Worm (Caenorhabditis elegans) whole organism, L4 larva: ENCODE results near the gene Y11D7A.8.
A peak's percentile ranks its signal among the peaks of the same experiment; 100 is the strongest.

ENCODE experiments used
- D1046.2 ChIP-seq: fragments of 200-800 bp; sonication (Bioruptor generic); IDR thresholded peaks from 2 replicates; pipeline ENCODE4 v1.3.6; 2022; ENCODE audit warnings: missing genetic modification characterization, missing compliant biosample characterization
- R02D3.7 ChIP-seq: fragments of 150-350 bp; sonication (generic microtip); optimal IDR thresholded peaks from 3 replicates; lab custom pipeline; 2014; ENCODE audit warnings: missing biosample characterization, missing genetic modification characterization
- T26A8.4 ChIP-seq: fragments of 200-800 bp; sonication (Bioruptor generic); IDR thresholded peaks from 2 replicates; pipeline ENCODE4 v1.3.6; 2022; ENCODE audit warnings: missing genetic modification characterization, missing compliant biosample characterization
- Y105C5A.15 ChIP-seq: fragments of 200-800 bp; sonication (Bioruptor generic); IDR thresholded peaks from 2 replicates; pipeline ENCODE4 v1.3.6; 2022; ENCODE audit warnings: missing genetic modification characterization, missing compliant biosample characterization
- ZK337.2 ChIP-seq: fragments of 200-800 bp; sonication (Bioruptor generic); IDR thresholded peaks from 2 replicates; pipeline ENCODE4 v1.3.6; 2022; ENCODE audit warnings: missing genetic modification reagents, missing genetic modification characterization, missing compliant biosample characterization
- aha-1 ChIP-seq: fragments of 150-350 bp; peaks from one replicate; lab custom pipeline; 2014; ENCODE audit warnings: missing biosample characterization, missing genetic modification characterization
- ama-1 ChIP-seq: fragments of 150-350 bp; optimal IDR thresholded peaks from 2 replicates; lab custom pipeline; 2014; ENCODE audit warnings: inconsistent platforms, mixed read lengths
- ceh-28 ChIP-seq: fragments of 150-350 bp; optimal IDR thresholded peaks from 2 replicates; lab custom pipeline; 2014; ENCODE audit warnings: missing biosample characterization, missing genetic modification reagents, missing genetic modification characterization
- ceh-44 ChIP-seq: fragments of 200-800 bp; sonication (Bioruptor generic); IDR thresholded peaks from 2 replicates; pipeline ENCODE4 v1.3.6; 2022; ENCODE audit warnings: missing genetic modification reagents, missing genetic modification characterization, missing compliant biosample characterization
- ceh-62 ChIP-seq: sonication (generic microtip); optimal IDR thresholded peaks from 2 replicates; lab custom pipeline; 2017; ENCODE audit warnings: missing biosample characterization, missing genetic modification characterization
- ceh-82 ChIP-seq: sonication (generic microtip); optimal IDR thresholded peaks from 2 replicates; lab custom pipeline; 2017; ENCODE audit warnings: missing biosample characterization, missing genetic modification characterization
- daf-16 ChIP-seq, 3 experiments: sonication (generic microtip); optimal IDR thresholded peaks; 2 replicates each; lab custom pipeline; 2016 to 2017; ENCODE audit warnings: missing genetic modification characterization in 3 of 3, missing genetic modification reagents in 3 of 3, mild to moderate bottlenecking in 2 of 3, missing compliant biosample characterization in 2 of 3, missing biosample characterization in 1 of 3, moderate library complexity in 1 of 3
- dmd-9 ChIP-seq: fragments of 200-800 bp; sonication (Bioruptor generic); IDR thresholded peaks from 2 replicates; pipeline ENCODE4 v1.3.6; 2022; ENCODE audit warnings: missing genetic modification reagents, missing genetic modification characterization, missing compliant biosample characterization
- duxl-1 ChIP-seq: sonication (generic microtip); optimal IDR thresholded peaks from 2 replicates; lab custom pipeline; 2016; ENCODE audit warnings: mild to moderate bottlenecking, missing genetic modification characterization, moderate library complexity, missing compliant biosample characterization; ENCODE audit not compliant: poor library complexity
- dve-1 ChIP-seq: sonication (generic microtip); optimal IDR thresholded peaks from 2 replicates; lab custom pipeline; 2017; ENCODE audit warnings: antibody characterized with exemption, mild to moderate bottlenecking, missing genetic modification characterization, missing compliant biosample characterization; ENCODE audit not compliant: insufficient read depth
- egl-27 ChIP-seq: sonication (generic microtip); optimal IDR thresholded peaks from 3 replicates; lab custom pipeline; 2017; ENCODE audit warnings: missing biosample characterization, missing genetic modification reagents, missing genetic modification characterization
- egl-43 ChIP-seq: fragments of 200-800 bp; sonication (Bioruptor generic); IDR thresholded peaks from 2 replicates; pipeline ENCODE4 v1.3.6; 2022; ENCODE audit warnings: missing genetic modification reagents, missing genetic modification characterization, missing compliant biosample characterization
- hif-1 ChIP-seq, 2 experiments: sonication (generic microtip); optimal IDR thresholded peaks; 2 replicates each; lab custom pipeline; 2016 to 2017; ENCODE audit warnings: missing compliant biosample characterization in 2 of 2, missing genetic modification characterization in 2 of 2, missing genetic modification reagents in 2 of 2, missing genotype in 2 of 2, mild to moderate bottlenecking in 1 of 2
- hlh-30 ChIP-seq: sonication (generic microtip); optimal IDR thresholded peaks from 2 replicates; lab custom pipeline; 2017; ENCODE audit warnings: antibody characterized with exemption, mild to moderate bottlenecking, missing genetic modification characterization, missing compliant biosample characterization; ENCODE audit not compliant: insufficient read depth
- hmg-1.1 ChIP-seq: fragments of 200-800 bp; sonication (Bioruptor generic); IDR thresholded peaks from 2 replicates; pipeline ENCODE4 v1.3.6; 2022; ENCODE audit warnings: missing genetic modification reagents, missing genetic modification characterization, missing compliant biosample characterization
- lim-7 ChIP-seq: fragments of 200-800 bp; sonication (Bioruptor generic); IDR thresholded peaks from 2 replicates; pipeline ENCODE4 v1.3.6; 2022; ENCODE audit warnings: missing genetic modification characterization, missing compliant biosample characterization
- lin-13 ChIP-seq: fragments of 150-350 bp; optimal IDR thresholded peaks from 2 replicates; lab custom pipeline; 2014; ENCODE audit warnings: missing biosample characterization, missing genetic modification reagents, missing genetic modification characterization
- lin-15B ChIP-seq: fragments of 150-350 bp; sonication (generic microtip); optimal IDR thresholded peaks from 3 replicates; lab custom pipeline; 2014; ENCODE audit warnings: missing biosample characterization, missing genetic modification characterization
- lin-29 ChIP-seq: fragments of 200-800 bp; sonication (Bioruptor generic); IDR thresholded peaks from 2 replicates; pipeline ENCODE4 v1.3.6; 2022; ENCODE audit warnings: missing genetic modification reagents, missing genetic modification characterization, missing compliant biosample characterization
- lir-3 ChIP-seq: sonication (generic microtip); optimal IDR thresholded peaks from 2 replicates; lab custom pipeline; 2016; ENCODE audit warnings: mild to moderate bottlenecking, missing genetic modification characterization, missing compliant biosample characterization
- madf-5 ChIP-seq, 2 experiments: fragments of 200-800 bp; sonication (Bioruptor generic); IDR thresholded peaks; 2 replicates each; pipeline ENCODE4 v1.3.6; 2022; ENCODE audit warnings: missing compliant biosample characterization in 2 of 2, missing genetic modification characterization in 2 of 2
- mdl-1 ChIP-seq, 2 experiments: fragments of 150-350 bp in 1 of 2; sonication (generic microtip) in 1 of 2; optimal IDR thresholded peaks; 2 replicates each; lab custom pipeline; 2014 to 2017; ENCODE audit warnings: missing biosample characterization in 2 of 2, missing genetic modification characterization in 2 of 2
- mdt-29 ChIP-seq: fragments of 200-800 bp; sonication (Bioruptor generic); IDR thresholded peaks from 2 replicates; pipeline ENCODE4 v1.3.6; 2022; ENCODE audit warnings: missing genetic modification reagents, missing genetic modification characterization, missing compliant biosample characterization
- nhr-10 ChIP-seq: fragments of 150-350 bp; optimal IDR thresholded peaks from 2 replicates; lab custom pipeline; 2014; ENCODE audit warnings: missing biosample characterization, missing genetic modification characterization
- nhr-76 ChIP-seq: fragments of 150-350 bp; optimal IDR thresholded peaks from 2 replicates; lab custom pipeline; 2014; ENCODE audit warnings: missing biosample characterization, missing genetic modification characterization
- nhr-77 ChIP-seq: fragments of 150-350 bp; optimal IDR thresholded peaks from 2 replicates; lab custom pipeline; 2014; ENCODE audit warnings: missing biosample characterization, missing genetic modification characterization
- sdz-12 ChIP-seq: fragments of 200-800 bp; sonication (Bioruptor generic); optimal IDR thresholded peaks from 2 replicates; lab custom pipeline; 2018; ENCODE audit warnings: mild to moderate bottlenecking, missing genetic modification characterization, missing compliant biosample characterization
- set-16 ChIP-seq: fragments of 200-800 bp; sonication (Bioruptor generic); IDR thresholded peaks from 2 replicates; pipeline ENCODE4 v1.3.6; 2022; ENCODE audit warnings: missing genetic modification reagents, missing genetic modification characterization, missing compliant biosample characterization
- snpc-4 ChIP-seq: fragments of 150-350 bp; optimal IDR thresholded peaks from 2 replicates; lab custom pipeline; 2014; ENCODE audit warnings: missing biosample characterization, missing genetic modification characterization
- spr-1 ChIP-seq: sonication (generic microtip); optimal IDR thresholded peaks from 2 replicates; lab custom pipeline; 2016; ENCODE audit warnings: mild to moderate bottlenecking, missing genetic modification characterization, missing compliant biosample characterization
- spr-3 ChIP-seq: fragments of 200-800 bp; sonication (Bioruptor generic); optimal IDR thresholded peaks from 2 replicates; lab custom pipeline; 2018; ENCODE audit warnings: mild to moderate bottlenecking, missing genetic modification characterization, missing compliant biosample characterization
- unc-62 ChIP-seq, 3 experiments: fragments of 150-350 bp in 1 of 3; sonication (generic microtip); optimal IDR thresholded peaks in 2 of 3; peaks in 1 of 3; 1 replicate in 1 of 3; 2 replicates in 2 of 3; lab custom pipeline; 2014 to 2017; ENCODE audit warnings: missing biosample characterization in 3 of 3, missing genetic modification characterization in 3 of 3, missing genetic modification reagents in 3 of 3, missing genotype in 1 of 3
- zfp-3 ChIP-seq: fragments of 200-800 bp; sonication (Bioruptor generic); conservative IDR thresholded peaks from 2 replicates; pipeline ENCODE4 v1.3.6; 2022; ENCODE audit warnings: missing genetic modification reagents, missing genetic modification characterization, missing compliant biosample characterization
- ztf-11 ChIP-seq: fragments of 150-350 bp; optimal IDR thresholded peaks from 2 replicates; lab custom pipeline; 2014; ENCODE audit warnings: missing biosample characterization, missing genetic modification characterization
- ztf-7 ChIP-seq: fragments of 150-350 bp; optimal IDR thresholded peaks from 2 replicates; lab custom pipeline; 2014; ENCODE audit warnings: missing biosample characterization, missing genetic modification characterization

Gene Y11D7A.8

ce11 chrIV:9262295-9262694 lies 11.1 kb downstream of the Y11D7A.8 start:
- TF ChIP-seq lin-29 (GFP tag; lab: Robert Waterston, UW) (no peak), unc-62 (GFP tag; optimal IDR thresholded peaks at IDR 0.05 in 1 of 2; lab: Kevin White, UChicago) (peak in 1 of 2 experiments; percentile 92), unc-62 (tag; optimal IDR thresholded peaks at IDR 0.05; lab: Kevin White, UChicago) (no peak), aha-1 (tag; lab: Kevin White, UChicago) (peak; percentile 1), duxl-1 (tag; lab: Kevin White, UChicago) (no peak)

DNA sequence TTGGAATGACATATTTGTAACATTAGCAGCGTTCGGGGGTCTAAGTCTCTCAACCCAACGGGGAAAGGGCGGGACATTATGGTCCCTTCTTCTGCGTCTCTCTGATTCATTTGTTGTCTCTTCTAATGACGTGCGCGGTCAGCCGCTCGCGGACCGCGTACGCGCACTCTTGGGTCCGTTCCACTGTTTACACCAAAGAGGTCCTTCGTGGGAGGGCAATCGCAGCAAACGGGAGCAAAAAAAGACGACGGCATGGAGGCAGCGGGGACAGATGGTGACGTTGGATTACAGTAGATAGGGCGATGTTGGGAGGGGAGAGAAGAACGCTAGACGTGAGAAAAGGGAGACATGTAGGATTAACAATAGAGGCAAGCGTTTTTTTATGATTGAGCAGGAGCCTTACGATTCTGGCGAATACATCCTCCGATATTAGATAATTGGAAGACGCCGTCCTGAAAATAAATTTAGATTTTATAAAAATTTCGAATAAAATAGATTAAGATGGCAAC lies 12.7 kb downstream of the Y11D7A.8 start, which contains the start of gene flh-1:
TSS of gene flh-1 (minus strand) at position 459 of the 509 bp plus-strand sequence.
- no peak for TF ChIP-seq lim-7 (GFP tag; lab: Robert Waterston, UW)
- 0 out of 2 replicates have a peak, but pooled peaks have one; percentile 42 for TF ChIP-seq set-16
- TF ChIP-seq snpc-4: no peak
- TF ChIP-seq lir-3 (tag; lab: Kevin White, UChicago): no peak
- TF ChIP-seq egl-43: 0 out of 2 replicates have a peak, but pooled peaks have one; percentile 34
- no peak for TF ChIP-seq dve-1 (tag; lab: Kevin White, UChicago)
- TF ChIP-seq ZK337.2 (GFP tag; lab: Robert Waterston, UW): no peak
- TF ChIP-seq ztf-11: no peak
- no peak for TF ChIP-seq ceh-82
- no peak for TF ChIP-seq Y105C5A.15 (GFP tag; lab: Robert Waterston, UW)
- no peak for TF ChIP-seq hif-1 (tag; optimal IDR thresholded peaks at IDR 0.05; lab: Kevin White, UChicago)
- TF ChIP-seq D1046.2: no peak
- TF ChIP-seq ama-1 (lab: Kevin White, UChicago): no peak
- 0 out of 4 replicates have a peak, but pooled peaks of 1 of the 2 experiments have one; percentile 23 for TF ChIP-seq madf-5 (GFP tag; IDR thresholded peaks at IDR 0.05; lab: Robert Waterston, UW)
- TF ChIP-seq, all 104 proteins: peak for 3

ce11 chrIV:9264513-9264912 lies 13.3 kb downstream of the Y11D7A.8 start:
- TF ChIP-seq nhr-76 (tag; lab: Kevin White, UChicago) (no peak), hmg-1.1 (no peak), lin-13 (GFP tag; lab: Kevin White, UChicago) (no peak), mdt-29 (GFP tag; lab: Robert Waterston, UW) (no peak), sdz-12 (no peak), nhr-10 (tag; lab: Kevin White, UChicago) (no peak), hif-1 (tag; optimal IDR thresholded peaks at IDR 0.05; lab: Kevin White, UChicago) (no peak)

- TF ChIP-seq zfp-3 (GFP tag; lab: Robert Waterston, UW): no peak
- no peak for TF ChIP-seq T26A8.4 (GFP tag; lab: Robert Waterston, UW)
- no peak for TF ChIP-seq hlh-30 (tag; lab: Kevin White, UChicago)
- TF ChIP-seq nhr-77 (tag; lab: Kevin White, UChicago): no peak
- no peak for TF ChIP-seq madf-5 (GFP tag; IDR thresholded peaks at IDR 0.05; lab: Robert Waterston, UW)
- TF ChIP-seq D1046.2: no peak
- TF ChIP-seq spr-1 (tag; lab: Kevin White, UChicago): no peak
- TF ChIP-seq egl-27 (tag; lab: Kevin White, UChicago): no peak
- no peak for TF ChIP-seq Y105C5A.15 (GFP tag; lab: Robert Waterston, UW)
- no peak for TF ChIP-seq hmg-1.1
- TF ChIP-seq ceh-44 (GFP tag; lab: Robert Waterston, UW): no peak
- no peak for TF ChIP-seq ceh-28 (tag; lab: Kevin White, UChicago)
- TF ChIP-seq spr-3 (GFP tag; lab: Kevin White, UChicago): no peak
- no peak for TF ChIP-seq R02D3.7 (tag; lab: Kevin White, UChicago)
- TF ChIP-seq mdl-1 (tag; optimal IDR thresholded peaks at IDR 0.05; lab: Kevin White, UChicago): no peak
- no peak for TF ChIP-seq ztf-7 (tag; lab: Kevin White, UChicago)
- TF ChIP-seq dmd-9 (GFP tag; lab: Robert Waterston, UW): no peak
- no peak for TF ChIP-seq ceh-62 (tag; lab: Kevin White, UChicago)
- no peak for TF ChIP-seq lin-15B (tag; lab: Kevin White, UChicago)
- no peak for TF ChIP-seq daf-16 (GFP tag; optimal IDR thresholded peaks at IDR 0.05; lab: Kevin White, UChicago)
- no peak for TF ChIP-seq daf-16 (tag; optimal IDR thresholded peaks at IDR 0.05; lab: Kevin White, UChicago)
Measured at ce11 chrIV:9266464-9266863, 15.3 kb downstream of the Y11D7A.8 start, which contains the start of gene Y11D7A.19. Gene Y11D7A.19, minus strand, starts transcription at chrIV:9266564.
